Worm (Caenorhabditis elegans) whole organism, early embryonic: Measurements from ENCODE around the gene ctr-9.

Source experiments
- B0310.2 ChIP-seq: sonication (generic microtip); optimal IDR thresholded peaks from 2 replicates; lab custom pipeline; 2016; ENCODE audit warnings: mild to moderate bottlenecking, missing genetic modification characterization, missing compliant biosample characterization
- F13C5.2 ChIP-seq: sonication (generic microtip); optimal IDR thresholded peaks from 2 replicates; lab custom pipeline; 2017; ENCODE audit warnings: mild to moderate bottlenecking, missing genetic modification characterization, inconsistent platforms, missing compliant biosample characterization
- ama-1 ChIP-seq: fragments of 150-350 bp; optimal IDR thresholded peaks from 2 replicates; lab custom pipeline; 2014
- ceh-13 ChIP-seq: fragments of 200-800 bp; sonication (Bioruptor generic); optimal IDR thresholded peaks from 2 replicates; lab custom pipeline; 2018; ENCODE audit warnings: mild to moderate bottlenecking, missing genetic modification characterization, missing compliant biosample characterization
- ceh-36 ChIP-seq: sonication (generic microtip); optimal IDR thresholded peaks from 2 replicates; lab custom pipeline; 2016; ENCODE audit warnings: missing genetic modification characterization, inconsistent platforms, missing compliant biosample characterization
- flt-1 ChIP-seq: fragments of 200-800 bp; sonication (Bioruptor generic); IDR thresholded peaks from 2 replicates; pipeline ENCODE4 v1.3.6; 2022; ENCODE audit warnings: missing genetic modification characterization, missing compliant biosample characterization
- hmg-4 ChIP-seq: fragments of 200-800 bp; sonication (Bioruptor generic); optimal IDR thresholded peaks from 2 replicates; lab custom pipeline; 2018; ENCODE audit warnings: mild to moderate bottlenecking, missing genetic modification characterization, missing compliant biosample characterization
- hnd-1 ChIP-seq: sonication (generic microtip); optimal IDR thresholded peaks from 2 replicates; lab custom pipeline; 2016; ENCODE audit warnings: missing genetic modification characterization, missing compliant biosample characterization
- pes-1 ChIP-seq: fragments of 200-800 bp; sonication (Bioruptor generic); IDR thresholded peaks from 2 replicates; pipeline ENCODE4 v1.3.6; 2022; ENCODE audit warnings: missing genetic modification reagents, missing genetic modification characterization, missing compliant biosample characterization
- scrt-1 ChIP-seq: fragments of 200-800 bp; sonication (Bioruptor generic); IDR thresholded peaks from 2 replicates; pipeline ENCODE4 v1.3.6; 2022; ENCODE audit warnings: missing genetic modification characterization, missing compliant biosample characterization
- sea-1 ChIP-seq: fragments of 200-800 bp; sonication (Bioruptor generic); conservative IDR thresholded peaks from 2 replicates; pipeline ENCODE4 v1.3.6; 2022; ENCODE audit warnings: missing genetic modification characterization, missing compliant biosample characterization
- tbx-11 ChIP-seq: fragments of 200-800 bp; sonication (Bioruptor generic); IDR thresholded peaks from 2 replicates; pipeline ENCODE4 v1.3.6; 2022; ENCODE audit warnings: missing genetic modification characterization, missing compliant biosample characterization
- tbx-37 ChIP-seq: fragments of 200-800 bp; sonication (Bioruptor generic); conservative IDR thresholded peaks from 2 replicates; pipeline ENCODE4 v1.3.6; 2022; ENCODE audit warnings: missing genetic modification reagents, missing genetic modification characterization, missing compliant biosample characterization
- tra-4 ChIP-seq: sonication (generic microtip); optimal IDR thresholded peaks from 2 replicates; lab custom pipeline; 2017; ENCODE audit warnings: missing genetic modification characterization, missing compliant biosample characterization

- no peak for TF ChIP-seq sea-1 (GFP tag; lab: Robert Waterston, UW)
- TF ChIP-seq tbx-11 (GFP tag; lab: Robert Waterston, UW) = no peak
- TF ChIP-seq ceh-36 (tag; lab: Kevin White, UChicago) = no peak
- no peak for TF ChIP-seq B0310.2 (tag; lab: Kevin White, UChicago)
- TF ChIP-seq ama-1 = no peak
- TF ChIP-seq hmg-4 (GFP tag; lab: Kevin White, UChicago) = no peak
- TF ChIP-seq flt-1 = no peak
- no peak for TF ChIP-seq pes-1 (GFP tag; lab: Robert Waterston, UW)
- TF ChIP-seq ceh-13 (GFP tag; lab: Kevin White, UChicago) = no peak
- TF ChIP-seq F13C5.2 (tag; lab: Kevin White, UChicago) = no peak
- no peak for TF ChIP-seq tbx-37 (GFP tag; lab: Robert Waterston, UW)
- TF ChIP-seq scrt-1 = no peak
- no peak for TF ChIP-seq hnd-1 (tag; lab: Kevin White, UChicago)
- TF ChIP-seq tra-4 = no peak
Measured at ce11 chrIII:9511660-9512059, 20.5 kb downstream of the ctr-9 start.
